Worm (Caenorhabditis elegans): ENCODE measurements around the gene C01C4.3.

C01C4.3 gene

ce11 chrX:3683060-3683459, 13.6 kb upstream of the C01C4.3 start (continued):
- no peak for TF ChIP-seq aly-2 (tag; optimal IDR thresholded peaks at IDR 0.05)

ce11 chrX:3686420-3686819, 10.3 kb upstream of the C01C4.3 start:
- TF ChIP-seq unc-62 (GFP tag; optimal IDR thresholded peaks at IDR 0.05 in 1 of 2) (peak in 1 of 2 experiments; percentile 56), unc-62 (tag; optimal IDR thresholded peaks at IDR 0.05) (no peak), mdt-29 (GFP tag; IDR thresholded peaks at IDR 0.05) (no peak), madf-5 (GFP tag; IDR thresholded peaks at IDR 0.05) (no peak)

- TF ChIP-seq Y5F2A.4 (GFP tag; optimal IDR thresholded peaks at IDR 0.05) (no peak), dmd-8 (GFP tag; IDR thresholded peaks at IDR 0.05) (0 out of 2 replicates have a peak, but pooled peaks have one; percentile 15), sdz-12 (GFP tag; optimal IDR thresholded peaks at IDR 0.05) (no peak), nhr-11 (tag; optimal IDR thresholded peaks at IDR 0.05) (peak; percentile 43), hlh-11 (tag; optimal IDR thresholded peaks at IDR 0.05) (peak; percentile 6), madf-9 (GFP tag; conservative IDR thresholded peaks at IDR 0.05) (0 out of 2 replicates have a peak, but pooled peaks have one; percentile 21), daf-16 (GFP tag; optimal IDR thresholded peaks at IDR 0.05) (peak in 1 of 2 experiments; percentile 59), daf-16 (tag; optimal IDR thresholded peaks at IDR 0.05) (no peak)
Observed at ce11 chrX:3689155-3689719, 7.5 kb upstream of the C01C4.3 start, which contains the start of gene tag-278. Gene tag-278, minus strand, starts transcription at chrX:3689205.

- TF ChIP-seq aha-1 (tag) = peak; percentile 93
- peak in 1 of 2 experiments; percentile 1 for TF ChIP-seq unc-62 (GFP tag; optimal IDR thresholded peaks at IDR 0.05 in 1 of 2)
- TF ChIP-seq unc-62 (tag; optimal IDR thresholded peaks at IDR 0.05) = no peak
- no peak for TF ChIP-seq unc-130 (GFP tag; optimal IDR thresholded peaks at IDR 0.05)
Observed at ce11 chrX:3689802-3690201, 6.9 kb upstream of the C01C4.3 start.

ce11 chrX:3693138-3693537, 3.6 kb upstream of the C01C4.3 start, which contains the start of gene C02F12.8:
Gene C02F12.8, minus strand, starts transcription at chrX:3693238.
- no peak for TF ChIP-seq hlh-30 (tag; optimal IDR thresholded peaks at IDR 0.05; ENCODE audit: insufficient read depth)

- TF ChIP-seq nhr-28 (tag; optimal IDR thresholded peaks at IDR 0.05) (peak; percentile 11), fkh-10 (GFP tag; optimal IDR thresholded peaks at IDR 0.05) (peak; percentile 64), hmg-1.1 (GFP tag; IDR thresholded peaks at IDR 0.05) (peak; percentile 83), mdl-1 (tag; optimal IDR thresholded peaks at IDR 0.05) (peak in 1 of 2 experiments; percentile 83), hlh-11 (tag; optimal IDR thresholded peaks at IDR 0.05) (peak; percentile 49), lsy-2 (tag; optimal IDR thresholded peaks at IDR 0.05) (peak; percentile 49 to 58), zfp-3 (GFP tag; conservative IDR thresholded peaks at IDR 0.05) (0 out of 2 replicates have a peak, but pooled peaks have one; percentile 58), mep-1 (tag; optimal IDR thresholded peaks at IDR 0.05) (peak; percentile 81), daf-19 (GFP tag; conservative IDR thresholded peaks at IDR 0.05) (no peak), ceh-20 (GFP tag; IDR thresholded peaks at IDR 0.05) (0 out of 2 replicates have a peak, but pooled peaks have one; percentile 33), dmd-8 (GFP tag; IDR thresholded peaks at IDR 0.05) (0 out of 2 replicates have a peak, but pooled peaks have one; percentile 50), dve-1 (tag; optimal IDR thresholded peaks at IDR 0.05; ENCODE audit: insufficient read depth) (peak; percentile 4), aha-1 (tag) (peak; percentile 99), F37D6.2 (tag; optimal IDR thresholded peaks at IDR 0.05) (peak; percentile 54), dmd-6 (GFP tag; IDR thresholded peaks at IDR 0.05) (peak; percentile 58), T26A8.4 (GFP tag; IDR thresholded peaks at IDR 0.05) (no peak), hif-1 (tag; optimal IDR thresholded peaks at IDR 0.05) (peak in 1 of 2 experiments; percentile 64), mxl-3 (GFP tag; optimal IDR thresholded peaks at IDR 0.05) (peak; percentile 8), madf-9 (GFP tag; conservative IDR thresholded peaks at IDR 0.05) (0 out of 2 replicates have a peak, but pooled peaks have one; percentile 17), lim-7 (GFP tag; IDR thresholded peaks at IDR 0.05) (0 out of 2 replicates have a peak, but pooled peaks have one; percentile 7), jun-1 (tag; optimal IDR thresholded peaks at IDR 0.05) (no peak), daf-16 (GFP tag; optimal IDR thresholded peaks at IDR 0.05) (peak in 1 of 2 experiments; percentile 69), daf-16 (tag; optimal IDR thresholded peaks at IDR 0.05) (no peak), ctbp-1 (GFP tag; IDR thresholded peaks at IDR 0.05) (peak; percentile 77), Y48G9A.11 (GFP tag; IDR thresholded peaks at IDR 0.05) (no peak), snpc-1.2 (GFP tag; IDR thresholded peaks at IDR 0.05) (no peak), set-16 (GFP tag; IDR thresholded peaks at IDR 0.05) (peak; percentile 48; the same call in 1 of the 2 replicates), spr-1 (tag; optimal IDR thresholded peaks at IDR 0.05) (no peak), egl-43 (GFP tag; IDR thresholded peaks at IDR 0.05) (peak; percentile 60; the same call in 1 of the 2 replicates)
Observed at ce11 chrX:3694172-3694571, 2.5 kb upstream of the C01C4.3 start.
